Worm (Caenorhabditis elegans): ENCODE results near the gene nas-9.

DNA sequence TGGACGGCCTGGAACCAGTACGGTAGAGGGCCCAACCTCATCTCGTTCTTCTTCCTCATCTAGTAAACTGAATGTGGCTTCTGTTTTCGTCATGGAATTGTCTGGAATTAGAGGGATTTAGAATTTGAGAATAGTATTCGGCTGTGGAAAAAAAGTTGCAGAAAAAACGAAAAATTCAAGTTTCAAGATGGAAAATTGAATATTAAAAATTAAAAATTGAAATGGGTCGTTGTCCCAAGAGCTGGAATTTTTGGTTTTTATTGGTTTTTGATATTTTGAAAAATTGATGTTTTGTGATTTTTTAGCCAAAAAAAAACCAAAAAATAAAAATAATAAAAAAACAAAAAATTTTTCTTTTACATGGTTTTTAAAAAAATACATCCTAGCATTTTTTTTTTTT is 34.0 kb downstream of the nas-9 start, which contains the start of gene R02F11.3:
- TF ChIP-seq flt-1 (GFP tag; IDR thresholded peaks at IDR 0.05): no peak
- no peak for TF ChIP-seq ama-1 (optimal IDR thresholded peaks at IDR 0.05)
- no peak for TF ChIP-seq tbx-11 (GFP tag; IDR thresholded peaks at IDR 0.05)
- TF ChIP-seq F13C5.2 (tag; optimal IDR thresholded peaks at IDR 0.05): no peak
- TF ChIP-seq sea-1 (GFP tag; conservative IDR thresholded peaks at IDR 0.05): no peak
- TF ChIP-seq ets-7 (tag; optimal IDR thresholded peaks at IDR 0.05): no peak
- TF ChIP-seq scrt-1 (GFP tag; IDR thresholded peaks at IDR 0.05): no peak
- TF ChIP-seq ceh-36 (tag; optimal IDR thresholded peaks at IDR 0.05): no peak
- TF ChIP-seq hmbx-1 (tag; optimal IDR thresholded peaks at IDR 0.05): no peak
- no peak for TF ChIP-seq B0310.2 (tag; optimal IDR thresholded peaks at IDR 0.05)
- no peak for TF ChIP-seq ceh-13 (GFP tag; optimal IDR thresholded peaks at IDR 0.05)
